Worm (Caenorhabditis elegans): ENCODE data around the gene Y53C12A.10.
"Not testable (repeated sequence)": the region's sequence is repeated elsewhere in the genome, so short reads cannot be mapped to it uniquely, and the experiment has no call there.

The Y53C12A.10 gene

ce11 chrII:9704746-9705145 lies at the start of gene Y53C12A.10:
TSS of gene Y53C12A.10 (minus strand) at chrII:9704846.
- TF ChIP-seq cog-1 (tag; optimal IDR thresholded peaks at IDR 0.05), result no peak
- no peak for TF ChIP-seq ztf-29 (GFP tag; IDR thresholded peaks at IDR 0.05)
- no peak for TF ChIP-seq ztf-23 (GFP tag; IDR thresholded peaks at IDR 0.05)

- no peak for TF ChIP-seq tab-1 (GFP tag; IDR thresholded peaks at IDR 0.05)
- TF ChIP-seq T22C8.4 (GFP tag; IDR thresholded peaks at IDR 0.05), result no peak
- no peak for TF ChIP-seq ztf-23 (GFP tag; IDR thresholded peaks at IDR 0.05)
- TF ChIP-seq ztf-29 (GFP tag; IDR thresholded peaks at IDR 0.05), result no peak
- TF ChIP-seq ref-1 (GFP tag; conservative IDR thresholded peaks at IDR 0.05), result no peak
- no peak for TF ChIP-seq med-1 (GFP tag; optimal IDR thresholded peaks at IDR 0.05; ENCODE audit: insufficient read depth)
- no peak for TF ChIP-seq cog-1 (tag; optimal IDR thresholded peaks at IDR 0.05)
- TF ChIP-seq flt-1 (GFP tag; IDR thresholded peaks at IDR 0.05), result no peak
Measured at ce11 chrII:9753730-9754129, 49.1 kb upstream of the Y53C12A.10 start, which contains the start of gene ZK1321.1. TSS of gene ZK1321.1 (plus strand) at chrII:9754030.

ce11 chrII:9753056-9753455 lies 48.4 kb upstream of the Y53C12A.10 start, which contains the start of gene Y53C12B.7:
TSS of gene Y53C12B.7 (minus strand) at chrII:9753218.
- TF ChIP-seq cog-1 (tag; optimal IDR thresholded peaks at IDR 0.05) (no peak), ztf-23 (GFP tag; IDR thresholded peaks at IDR 0.05) (no peak), ref-1 (GFP tag; conservative IDR thresholded peaks at IDR 0.05) (no peak), flt-1 (GFP tag; IDR thresholded peaks at IDR 0.05) (no peak), ztf-29 (GFP tag; IDR thresholded peaks at IDR 0.05) (no peak), T22C8.4 (GFP tag; IDR thresholded peaks at IDR 0.05) (no peak), klf-2 (GFP tag; conservative IDR thresholded peaks at IDR 0.05) (no peak), tab-1 (GFP tag; IDR thresholded peaks at IDR 0.05) (no peak), med-1 (GFP tag; optimal IDR thresholded peaks at IDR 0.05; ENCODE audit: insufficient read depth) (no peak)

ce11 chrII:9752278-9752677 lies 47.6 kb upstream of the Y53C12A.10 start:
- TF ChIP-seq klf-2 (GFP tag; conservative IDR thresholded peaks at IDR 0.05) (no peak), cog-1 (tag; optimal IDR thresholded peaks at IDR 0.05) (no peak), ztf-29 (GFP tag; IDR thresholded peaks at IDR 0.05) (no peak)

ce11 chrII:9746069-9746468 lies 41.4 kb upstream of the Y53C12A.10 start, which contains the start of the genes Y53C12B.1 and nos-3:
TSS of gene Y53C12B.1 (minus strand) at chrII:9746078.
TSS of gene nos-3 (plus strand) at chrII:9746316.
- TF ChIP-seq ztf-23 (GFP tag; IDR thresholded peaks at IDR 0.05) (no peak), ztf-29 (GFP tag; IDR thresholded peaks at IDR 0.05) (no peak), ref-1 (GFP tag; conservative IDR thresholded peaks at IDR 0.05) (no peak), cog-1 (tag; optimal IDR thresholded peaks at IDR 0.05) (peak; percentile 83), flt-1 (GFP tag; IDR thresholded peaks at IDR 0.05) (0 out of 2 replicates have a peak, but pooled peaks have one; percentile 11)

ce11 chrII:9742784-9743183 lies 38.1 kb upstream of the Y53C12A.10 start, which contains the start of gene pno-1:
TSS of gene pno-1 (minus strand) at chrII:9742884.
- TF ChIP-seq ref-1 (GFP tag; conservative IDR thresholded peaks at IDR 0.05), result no peak
- no peak for TF ChIP-seq cog-1 (tag; optimal IDR thresholded peaks at IDR 0.05)
- TF ChIP-seq ztf-23 (GFP tag; IDR thresholded peaks at IDR 0.05), result no peak
- TF ChIP-seq tab-1 (GFP tag; IDR thresholded peaks at IDR 0.05), result no peak
- no peak for TF ChIP-seq T22C8.4 (GFP tag; IDR thresholded peaks at IDR 0.05)
- TF ChIP-seq flt-1 (GFP tag; IDR thresholded peaks at IDR 0.05), result no peak

- no peak for TF ChIP-seq klf-2 (GFP tag; conservative IDR thresholded peaks at IDR 0.05)
- no peak for TF ChIP-seq cog-1 (tag; optimal IDR thresholded peaks at IDR 0.05)
- no peak for TF ChIP-seq T22C8.4 (GFP tag; IDR thresholded peaks at IDR 0.05)
- no peak for TF ChIP-seq ztf-23 (GFP tag; IDR thresholded peaks at IDR 0.05)
- no peak for TF ChIP-seq ztf-29 (GFP tag; IDR thresholded peaks at IDR 0.05)
- no peak for TF ChIP-seq tab-1 (GFP tag; IDR thresholded peaks at IDR 0.05)
- TF ChIP-seq med-1 (GFP tag; optimal IDR thresholded peaks at IDR 0.05; ENCODE audit: insufficient read depth), result no peak
- no peak for TF ChIP-seq ref-1 (GFP tag; conservative IDR thresholded peaks at IDR 0.05)
- TF ChIP-seq flt-1 (GFP tag; IDR thresholded peaks at IDR 0.05), result no peak
Measured at ce11 chrII:9741400-9741799, 36.8 kb upstream of the Y53C12A.10 start.

- TF ChIP-seq ref-1 (GFP tag; conservative IDR thresholded peaks at IDR 0.05) (no peak), klf-2 (GFP tag; conservative IDR thresholded peaks at IDR 0.05) (no peak), cog-1 (tag; optimal IDR thresholded peaks at IDR 0.05) (no peak), flt-1 (GFP tag; IDR thresholded peaks at IDR 0.05) (no peak), ztf-29 (GFP tag; IDR thresholded peaks at IDR 0.05) (no peak), med-1 (GFP tag; optimal IDR thresholded peaks at IDR 0.05; ENCODE audit: insufficient read depth) (no peak), ztf-23 (GFP tag; IDR thresholded peaks at IDR 0.05) (no peak), tab-1 (GFP tag; IDR thresholded peaks at IDR 0.05) (no peak), T22C8.4 (GFP tag; IDR thresholded peaks at IDR 0.05) (no peak)
Measured at ce11 chrII:9740552-9740951, 35.9 kb upstream of the Y53C12A.10 start.

- TF ChIP-seq med-1 (GFP tag; optimal IDR thresholded peaks at IDR 0.05; ENCODE audit: insufficient read depth) (no peak), flt-1 (GFP tag; IDR thresholded peaks at IDR 0.05) (no peak), tab-1 (GFP tag; IDR thresholded peaks at IDR 0.05) (no peak), klf-2 (GFP tag; conservative IDR thresholded peaks at IDR 0.05) (no peak), ref-1 (GFP tag; conservative IDR thresholded peaks at IDR 0.05) (no peak), T22C8.4 (GFP tag; IDR thresholded peaks at IDR 0.05) (no peak), ztf-23 (GFP tag; IDR thresholded peaks at IDR 0.05) (no peak), cog-1 (tag; optimal IDR thresholded peaks at IDR 0.05) (no peak), ztf-29 (GFP tag; IDR thresholded peaks at IDR 0.05) (no peak)
Measured at ce11 chrII:9738820-9739219, 34.2 kb upstream of the Y53C12A.10 start.

- no peak for TF ChIP-seq T22C8.4 (GFP tag; IDR thresholded peaks at IDR 0.05)
- no peak for TF ChIP-seq cog-1 (tag; optimal IDR thresholded peaks at IDR 0.05)
- no peak for TF ChIP-seq flt-1 (GFP tag; IDR thresholded peaks at IDR 0.05)
Measured at ce11 chrII:9735785-9736184, 31.1 kb upstream of the Y53C12A.10 start.

- not testable (repeated sequence) for TF ChIP-seq ref-1 (GFP tag; conservative IDR thresholded peaks at IDR 0.05); cog-1 (tag; optimal IDR thresholded peaks at IDR 0.05); ztf-29 (GFP tag; IDR thresholded peaks at IDR 0.05)
Measured at ce11 chrII:9731810-9732209, 27.2 kb upstream of the Y53C12A.10 start, which contains the start of gene mab-3. TSS of gene mab-3 (plus strand) at chrII:9732137.

Data from whole organism, midembryonic.